Worm (Caenorhabditis elegans) whole organism, L3 larva: Measurements from ENCODE around the gene C09H10.5.

ENCODE experiments used
- fos-1 ChIP-seq: fragments of 150-350 bp; optimal IDR thresholded peaks from 2 replicates; lab custom pipeline; 2014; ENCODE audit warnings: missing biosample characterization, missing genetic modification characterization
- lin-39 ChIP-seq: fragments of 150-350 bp; optimal IDR thresholded peaks from 2 replicates; lab custom pipeline; 2018; ENCODE audit warnings: missing biosample characterization, missing genetic modification reagents, missing genetic modification characterization
- nhr-12 ChIP-seq: fragments of 150-350 bp; optimal IDR thresholded peaks from 2 replicates; lab custom pipeline; 2014; ENCODE audit warnings: missing biosample characterization, missing genetic modification characterization
- nhr-28 ChIP-seq: fragments of 150-350 bp; optimal IDR thresholded peaks from 2 replicates; lab custom pipeline; 2014; ENCODE audit warnings: missing biosample characterization, missing genetic modification characterization
- pqm-1 ChIP-seq: fragments of 150-350 bp; optimal IDR thresholded peaks from 2 replicates; lab custom pipeline; 2017; ENCODE audit warnings: missing biosample characterization, missing genetic modification characterization, inconsistent platforms
- skn-1 ChIP-seq: fragments of 150-350 bp; optimal IDR thresholded peaks from 2 replicates; lab custom pipeline; 2014; ENCODE audit warnings: missing biosample characterization, missing genetic modification characterization
- snpc-4 ChIP-seq: fragments of 150-350 bp; optimal IDR thresholded peaks from 2 replicates; lab custom pipeline; 2014; ENCODE audit warnings: missing biosample characterization, missing genetic modification characterization
- tbx-2 ChIP-seq: sonication (generic microtip); optimal IDR thresholded peaks from 2 replicates; lab custom pipeline; 2016; ENCODE audit warnings: mild to moderate bottlenecking, missing genetic modification characterization, missing compliant biosample characterization
- unc-62 ChIP-seq: fragments of 150-350 bp; sonication (generic microtip); optimal IDR thresholded peaks from 4 replicates; lab custom pipeline; 2014; ENCODE audit warnings: missing biosample characterization, missing genetic modification reagents, missing genetic modification characterization

- TF ChIP-seq snpc-4 (tag; lab: Kevin White, UChicago): no peak
- TF ChIP-seq skn-1: no peak
- no peak for TF ChIP-seq nhr-28 (tag; lab: Kevin White, UChicago)
- no peak for TF ChIP-seq lin-39 (tag; lab: Kevin White, UChicago)
- TF ChIP-seq unc-62 (GFP tag; lab: Kevin White, UChicago): no peak
- no peak for TF ChIP-seq pqm-1 (tag; lab: Kevin White, UChicago)
- no peak for TF ChIP-seq nhr-12
- no peak for TF ChIP-seq tbx-2 (tag; lab: Kevin White, UChicago)
- no peak for TF ChIP-seq fos-1 (tag; lab: Kevin White, UChicago)
Observed at ce11 chrII:11096233-11096632, 7.3 kb downstream of the C09H10.5 start, which contains the start of gene nbs-1.
